ENCODE assay signal across 1 fruit fly cellular context in genomic region chr3R:21296038-21296727, dm6.
TF ChIP-seq lines count a peak whose summit lies in the region.

No protein-coding gene starts in this region.

TF ChIP-seq in whole organism, embryonic, 481 proteins besides CTCF, POLR2A, EP300 and RAD21 (continued from another document and continues in another):
- no peak for TF ChIP-seq sisA (GFP tag; IDR thresholded peaks at IDR 0.05; lab: Robert Waterston, UW)
- no peak for TF ChIP-seq CG17612 (GFP tag; IDR thresholded peaks at IDR 0.05; lab: Robert Waterston, UW)
- peak; percentile 57 for TF ChIP-seq CG9817 (tag; optimal IDR thresholded peaks at IDR 0.05; lab: Kevin White, UChicago)
- TF ChIP-seq CG32532 (GFP tag; IDR thresholded peaks at IDR 0.05; lab: Robert Waterston, UW), result no peak
- peak; percentile 88 for TF ChIP-seq CG12219 (GFP tag; optimal IDR thresholded peaks at IDR 0.05; lab: Kevin White, UChicago)
- peak; percentile 86 for TF ChIP-seq CG10431 (GFP tag; optimal IDR thresholded peaks at IDR 0.05; lab: Kevin White, UChicago)
- TF ChIP-seq tio (GFP tag; optimal IDR thresholded peaks at IDR 0.05; lab: Kevin White, UChicago), result peak; percentile 85
- peak; percentile 86 for TF ChIP-seq CG12155 (GFP tag; optimal IDR thresholded peaks at IDR 0.05; lab: Kevin White, UChicago)
- no peak for TF ChIP-seq unc-4 (GFP tag; IDR thresholded peaks at IDR 0.05; lab: Robert Waterston, UW; ENCODE audit: partially characterized antibody)
- peak; percentile 86 for TF ChIP-seq CG9727 (GFP tag; optimal IDR thresholded peaks at IDR 0.05; lab: Kevin White, UChicago)
- TF ChIP-seq CG15479 (GFP tag; optimal IDR thresholded peaks at IDR 0.05; lab: Kevin White, UChicago), result no peak
- TF ChIP-seq gfzf (GFP tag; optimal IDR thresholded peaks at IDR 0.05; lab: Kevin White, UChicago), result no peak
- TF ChIP-seq sqz (GFP tag; optimal IDR thresholded peaks at IDR 0.05; lab: Kevin White, UChicago), result peak; percentile 90
- TF ChIP-seq chif (GFP tag; optimal IDR thresholded peaks at IDR 0.05; lab: Kevin White, UChicago), result peak; percentile 63 to 80
- TF ChIP-seq gsb (GFP tag; IDR thresholded peaks at IDR 0.05; lab: Robert Waterston, UW), result no peak
- TF ChIP-seq zen (tag; optimal IDR thresholded peaks at IDR 0.05; lab: Kevin White, UChicago), result peak; percentile 65
- peak; percentile 83 for TF ChIP-seq CG9437 (GFP tag; optimal IDR thresholded peaks at IDR 0.05; lab: Kevin White, UChicago)
- TF ChIP-seq CG3281 (GFP tag; optimal IDR thresholded peaks at IDR 0.05; lab: Kevin White, UChicago), result peak; percentile 93
- peak in 1 of 3 experiments; percentile 89 for TF ChIP-seq lola (GFP tag; optimal IDR thresholded peaks at IDR 0.05; lab: Kevin White, UChicago)
- TF ChIP-seq CG9876 (GFP tag; optimal IDR thresholded peaks at IDR 0.05; lab: Kevin White, UChicago), result peak; percentile 66
- TF ChIP-seq CG4328 (GFP tag; optimal IDR thresholded peaks at IDR 0.05; lab: Kevin White, UChicago), result peak; percentile 60
- peak; percentile 38 for TF ChIP-seq CG8290 (GFP tag; optimal IDR thresholded peaks at IDR 0.05; lab: Kevin White, UChicago)
- peak; percentile 45 to 75 for TF ChIP-seq CG8290 (tag; optimal IDR thresholded peaks at IDR 0.05; lab: Kevin White, UChicago)
- TF ChIP-seq ap (GFP tag; IDR thresholded peaks at IDR 0.05; lab: Robert Waterston, UW), result no peak
- peak; percentile 93 for TF ChIP-seq CG2120 (GFP tag; optimal IDR thresholded peaks at IDR 0.05; lab: Kevin White, UChicago)
- TF ChIP-seq CG18599 (GFP tag; optimal IDR thresholded peaks at IDR 0.05; lab: Kevin White, UChicago), result peak; percentile 95
- peak; percentile 75 for TF ChIP-seq CG7987 (GFP tag; optimal IDR thresholded peaks at IDR 0.05; lab: Kevin White, UChicago)
- TF ChIP-seq Myb (GFP tag; optimal IDR thresholded peaks at IDR 0.05; lab: Kevin White, UChicago), result no peak
- peak; percentile 57 for TF ChIP-seq CG17359 (tag; optimal IDR thresholded peaks at IDR 0.05; lab: Kevin White, UChicago)
- TF ChIP-seq Ptx1 (GFP tag; IDR thresholded peaks at IDR 0.05; lab: Robert Waterston, UW), result no peak
- TF ChIP-seq run (tag; optimal IDR thresholded peaks at IDR 0.05; lab: Kevin White, UChicago), result peak; percentile 28
- TF ChIP-seq usp (GFP tag; optimal IDR thresholded peaks at IDR 0.05; lab: Kevin White, UChicago), result no peak
- TF ChIP-seq Kr (GFP tag; optimal IDR thresholded peaks at IDR 0.05; lab: Kevin White, UChicago), result no peak
- no peak for TF ChIP-seq Xrp1 (GFP tag; IDR thresholded peaks at IDR 0.05; lab: Robert Waterston, UW)
- TF ChIP-seq Hr51 (GFP tag; optimal IDR thresholded peaks at IDR 0.05; lab: Kevin White, UChicago), result peak; percentile 73 to 90
- peak; percentile 74 for TF ChIP-seq CG2202 (tag; optimal IDR thresholded peaks at IDR 0.05; lab: Kevin White, UChicago)
- no peak for TF ChIP-seq CG14965 (GFP tag; optimal IDR thresholded peaks at IDR 0.05; lab: Kevin White, UChicago; ENCODE audit: borderline replicate concordance)
- peak; percentile 87 for TF ChIP-seq Oli (tag; optimal IDR thresholded peaks at IDR 0.05; lab: Kevin White, UChicago)
- TF ChIP-seq Sox102F (GFP tag; optimal IDR thresholded peaks at IDR 0.05; lab: Kevin White, UChicago), result peak; percentile 79
- TF ChIP-seq Optix (GFP tag; IDR thresholded peaks at IDR 0.05; lab: Robert Waterston, UW), result no peak
- TF ChIP-seq CG12299 (tag; optimal IDR thresholded peaks at IDR 0.05; lab: Kevin White, UChicago), result peak; percentile 34
- TF ChIP-seq CG11085 (GFP tag; IDR thresholded peaks at IDR 0.05; lab: Robert Waterston, UW), result no peak
- TF ChIP-seq kah (GFP tag; optimal IDR thresholded peaks at IDR 0.05; lab: Kevin White, UChicago), result peak; percentile 77
- peak; percentile 60 for TF ChIP-seq jing (GFP tag; optimal IDR thresholded peaks at IDR 0.05; lab: Kevin White, UChicago)
- TF ChIP-seq CG3726 (GFP tag; IDR thresholded peaks at IDR 0.05; lab: Robert Waterston, UW), result no peak
- TF ChIP-seq gro (GFP tag; optimal IDR thresholded peaks at IDR 0.05; lab: Kevin White, UChicago), result peak; percentile 88
- TF ChIP-seq CG4730 (GFP tag; IDR thresholded peaks at IDR 0.05; lab: Robert Waterston, UW), result no peak
- TF ChIP-seq ham (GFP tag; IDR thresholded peaks at IDR 0.05; lab: Robert Waterston, UW), result no peak
- peak; percentile 87 for TF ChIP-seq twi (tag; optimal IDR thresholded peaks at IDR 0.05; lab: Kevin White, UChicago)
- TF ChIP-seq CG14860 (GFP tag; IDR thresholded peaks at IDR 0.05; lab: Robert Waterston, UW; ENCODE audit: partially characterized antibody), result no peak
- TF ChIP-seq CG6813 (GFP tag; optimal IDR thresholded peaks at IDR 0.05; lab: Kevin White, UChicago), result peak; percentile 87
- TF ChIP-seq Fer2 (tag; optimal IDR thresholded peaks at IDR 0.05; lab: Kevin White, UChicago), result peak; percentile 71
- no peak for TF ChIP-seq toy (GFP tag; IDR thresholded peaks at IDR 0.05; lab: Robert Waterston, UW)
- TF ChIP-seq CG15011 (GFP tag; optimal IDR thresholded peaks at IDR 0.05; lab: Kevin White, UChicago), result peak; percentile 87
- TF ChIP-seq Drgx (GFP tag; IDR thresholded peaks at IDR 0.05; lab: Robert Waterston, UW), result no peak
- no peak for TF ChIP-seq Sin3A (optimal IDR thresholded peaks at IDR 0.05; lab: Kevin White, UChicago)
- no peak for TF ChIP-seq br (optimal IDR thresholded peaks at IDR 0.05; lab: Kevin White, UChicago)
- peak; percentile 73 for TF ChIP-seq mirr (GFP tag; optimal IDR thresholded peaks at IDR 0.05; lab: Kevin White, UChicago)
- peak; percentile 73 for TF ChIP-seq tin (GFP tag; optimal IDR thresholded peaks at IDR 0.05; lab: Kevin White, UChicago)
- no peak for TF ChIP-seq fru (optimal IDR thresholded peaks at IDR 0.05; lab: Kevin White, UChicago)
- TF ChIP-seq Gug (GFP tag; IDR thresholded peaks at IDR 0.05; lab: Robert Waterston, UW), result peak; percentile 67
- no peak for TF ChIP-seq sens-2 (GFP tag; IDR thresholded peaks at IDR 0.05; lab: Robert Waterston, UW)
- peak; percentile 91 for TF ChIP-seq Med (GFP tag; lab: Kevin White, UChicago)
- TF ChIP-seq Pdp1 (GFP tag; optimal IDR thresholded peaks at IDR 0.05; lab: Kevin White, UChicago), result peak; percentile 33 to 68
- TF ChIP-seq Opbp (GFP tag; IDR thresholded peaks at IDR 0.05; lab: Robert Waterston, UW; ENCODE audit: partially characterized antibody), result no peak
- TF ChIP-seq Doc3 (GFP tag; IDR thresholded peaks at IDR 0.05; lab: Robert Waterston, UW; ENCODE audit: partially characterized antibody), result no peak
- TF ChIP-seq lbe (GFP tag; optimal IDR thresholded peaks at IDR 0.05; lab: Kevin White, UChicago), result peak; percentile 91
- TF ChIP-seq CG10959 (GFP tag; IDR thresholded peaks at IDR 0.05; lab: Robert Waterston, UW), result no peak
- TF ChIP-seq CG2116 (GFP tag; optimal IDR thresholded peaks at IDR 0.05; lab: Kevin White, UChicago), result peak; percentile 100
- TF ChIP-seq CG9215 (GFP tag; IDR thresholded peaks at IDR 0.05; lab: Robert Waterston, UW), result no peak
- TF ChIP-seq BEAF-32 (GFP tag; optimal IDR thresholded peaks at IDR 0.05; lab: Kevin White, UChicago), result peak; percentile 76
- TF ChIP-seq dmrt11E (tag; optimal IDR thresholded peaks at IDR 0.05; lab: Kevin White, UChicago), result peak; percentile 85
- TF ChIP-seq Atf3 (GFP tag; optimal IDR thresholded peaks at IDR 0.05; lab: Kevin White, UChicago), result peak; percentile 65
- no peak for TF ChIP-seq Nf-YA (GFP tag; IDR thresholded peaks at IDR 0.05; lab: Robert Waterston, UW)
- TF ChIP-seq nerfin-1 (tag; optimal IDR thresholded peaks at IDR 0.05; lab: Kevin White, UChicago), result peak; percentile 88
- TF ChIP-seq Fer3 (tag; optimal IDR thresholded peaks at IDR 0.05; lab: Kevin White, UChicago), result peak; percentile 86
- TF ChIP-seq wek (GFP tag; optimal IDR thresholded peaks at IDR 0.05; lab: Kevin White, UChicago), result peak; percentile 60
- TF ChIP-seq trem (tag; optimal IDR thresholded peaks at IDR 0.05; lab: Kevin White, UChicago), result peak; percentile 70
- peak; percentile 59; the same call in 1 of the 3 replicates for TF ChIP-seq CG11093 (GFP tag; IDR thresholded peaks at IDR 0.05; lab: Robert Waterston, UW)
- TF ChIP-seq NC2β (GFP tag; optimal IDR thresholded peaks at IDR 0.05; lab: Kevin White, UChicago), result peak; percentile 47
- TF ChIP-seq nau (GFP tag; optimal IDR thresholded peaks at IDR 0.05; lab: Kevin White, UChicago), result peak; percentile 77
- no peak for TF ChIP-seq gt (GFP tag; IDR thresholded peaks at IDR 0.05; lab: Robert Waterston, UW)
- peak; percentile 89 for TF ChIP-seq CG11504 (tag; optimal IDR thresholded peaks at IDR 0.05; lab: Kevin White, UChicago)
- TF ChIP-seq CG31365 (tag; optimal IDR thresholded peaks at IDR 0.05; lab: Kevin White, UChicago), result peak; percentile 58
- TF ChIP-seq dpn (GFP tag; optimal IDR thresholded peaks at IDR 0.05; lab: Kevin White, UChicago), result peak; percentile 65 to 88
- no peak for TF ChIP-seq CG32772 (GFP tag; IDR thresholded peaks at IDR 0.05; lab: Robert Waterston, UW)
- TF ChIP-seq Jarid2 (GFP tag; optimal IDR thresholded peaks at IDR 0.05; lab: Kevin White, UChicago), result peak; percentile 41
- TF ChIP-seq CG10979 (tag; optimal IDR thresholded peaks at IDR 0.05; lab: Kevin White, UChicago), result peak; percentile 85
- no peak for TF ChIP-seq H2.0 (GFP tag; IDR thresholded peaks at IDR 0.05; lab: Robert Waterston, UW)
- peak; percentile 32 for TF ChIP-seq MESR4 (GFP tag; optimal IDR thresholded peaks at IDR 0.05; lab: Kevin White, UChicago)
- TF ChIP-seq zfh2 (GFP tag; optimal IDR thresholded peaks at IDR 0.05; lab: Kevin White, UChicago), result peak; percentile 79
- peak; percentile 68 for TF ChIP-seq CG30431 (GFP tag; optimal IDR thresholded peaks at IDR 0.05; lab: Kevin White, UChicago)
- peak; percentile 89 for TF ChIP-seq Tbp (GFP tag; optimal IDR thresholded peaks at IDR 0.05; lab: Kevin White, UChicago)
- TF ChIP-seq CG8765 (GFP tag; IDR thresholded peaks at IDR 0.05; lab: Robert Waterston, UW), result no peak
- no peak for TF ChIP-seq vnd (GFP tag; IDR thresholded peaks at IDR 0.05; lab: Robert Waterston, UW; ENCODE audit: partially characterized antibody)
- TF ChIP-seq ato (GFP tag; IDR thresholded peaks at IDR 0.05; lab: Robert Waterston, UW; ENCODE audit: partially characterized antibody), result no peak
- TF ChIP-seq Mes4 (GFP tag; optimal IDR thresholded peaks at IDR 0.05; lab: Kevin White, UChicago), result no peak
- no peak for TF ChIP-seq prd (optimal IDR thresholded peaks at IDR 0.05; lab: Kevin White, UChicago)
- TF ChIP-seq prd (GFP tag; IDR thresholded peaks at IDR 0.05; lab: Robert Waterston, UW), result no peak
- TF ChIP-seq CG9609 (GFP tag; optimal IDR thresholded peaks at IDR 0.05; lab: Kevin White, UChicago), result peak; percentile 54
- no peak for TF ChIP-seq NFAT (GFP tag; IDR thresholded peaks at IDR 0.05; lab: Robert Waterston, UW)
- no peak for TF ChIP-seq Rx (GFP tag; IDR thresholded peaks at IDR 0.05; lab: Robert Waterston, UW)
- peak; percentile 42 for TF ChIP-seq NC2α (GFP tag; optimal IDR thresholded peaks at IDR 0.05; lab: Kevin White, UChicago)
- TF ChIP-seq vvl (GFP tag; IDR thresholded peaks at IDR 0.05; lab: Robert Waterston, UW), result no peak
- TF ChIP-seq btn (GFP tag; optimal IDR thresholded peaks at IDR 0.05; lab: Kevin White, UChicago), result peak; percentile 33
- TF ChIP-seq CG4282 (GFP tag; optimal IDR thresholded peaks at IDR 0.05; lab: Kevin White, UChicago), result no peak
- peak; percentile 41; the same call in 2 of the 3 replicates for TF ChIP-seq croc (GFP tag; conservative IDR thresholded peaks at IDR 0.05; lab: Robert Waterston, UW)
- TF ChIP-seq Camta (GFP tag; optimal IDR thresholded peaks at IDR 0.05; lab: Kevin White, UChicago), result peak; percentile 47
- peak; percentile 75 for TF ChIP-seq kni (GFP tag; optimal IDR thresholded peaks at IDR 0.05; lab: Kevin White, UChicago)
- peak in 1 of 2 experiments; percentile 98 for TF ChIP-seq eve (GFP tag; optimal IDR thresholded peaks at IDR 0.05; lab: Kevin White, UChicago)
- TF ChIP-seq CG11723 (GFP tag; optimal IDR thresholded peaks at IDR 0.05; lab: Kevin White, UChicago), result peak; percentile 80
- peak; percentile 83 for TF ChIP-seq Hmx (GFP tag; optimal IDR thresholded peaks at IDR 0.05; lab: Kevin White, UChicago)
- no peak for TF ChIP-seq ash1 (GFP tag; optimal IDR thresholded peaks at IDR 0.05; lab: Kevin White, UChicago)
- peak; percentile 57 for TF ChIP-seq CG16863 (GFP tag; optimal IDR thresholded peaks at IDR 0.05; lab: Kevin White, UChicago)
- TF ChIP-seq Awh (GFP tag; IDR thresholded peaks at IDR 0.05; lab: Robert Waterston, UW), result no peak
- no peak for TF ChIP-seq CG10565 (GFP tag; optimal IDR thresholded peaks at IDR 0.05; lab: Kevin White, UChicago)
- no peak for TF ChIP-seq stc (GFP tag; IDR thresholded peaks at IDR 0.05; lab: Robert Waterston, UW)
- TF ChIP-seq Side (GFP tag; optimal IDR thresholded peaks at IDR 0.05; lab: Kevin White, UChicago), result peak; percentile 48
- TF ChIP-seq CG30403 (GFP tag; optimal IDR thresholded peaks at IDR 0.05; lab: Kevin White, UChicago), result peak; percentile 69
- TF ChIP-seq CG11695 (GFP tag; IDR thresholded peaks at IDR 0.05; lab: Robert Waterston, UW), result no peak
- peak; percentile 72 for TF ChIP-seq org-1 (GFP tag; optimal IDR thresholded peaks at IDR 0.05; lab: Kevin White, UChicago)
- TF ChIP-seq phol (tag; optimal IDR thresholded peaks at IDR 0.05; lab: Kevin White, UChicago), result peak; percentile 83
- no peak for TF ChIP-seq CG2129 (GFP tag; IDR thresholded peaks at IDR 0.05; lab: Robert Waterston, UW; ENCODE audit: partially characterized antibody)
- peak; percentile 88 for TF ChIP-seq CG33557 (GFP tag; optimal IDR thresholded peaks at IDR 0.05; lab: Kevin White, UChicago)
- TF ChIP-seq Antp (GFP tag; optimal IDR thresholded peaks at IDR 0.05; lab: Kevin White, UChicago), result no peak
- TF ChIP-seq Ravus (GFP tag; IDR thresholded peaks at IDR 0.05; lab: Robert Waterston, UW), result no peak
- peak; percentile 36 to 64 for TF ChIP-seq Trl (optimal IDR thresholded peaks at IDR 0.05; lab: Kevin White, UChicago)
- TF ChIP-seq Trl (GFP tag; optimal IDR thresholded peaks at IDR 0.05; lab: Kevin White, UChicago), result peak; percentile 50
- no peak for TF ChIP-seq cas (GFP tag; IDR thresholded peaks at IDR 0.05; lab: Robert Waterston, UW)
- peak; percentile 85 for TF ChIP-seq CG13775 (GFP tag; optimal IDR thresholded peaks at IDR 0.05; lab: Kevin White, UChicago)
- TF ChIP-seq CG13624 (GFP tag; optimal IDR thresholded peaks at IDR 0.05; lab: Kevin White, UChicago), result peak; percentile 71
- TF ChIP-seq CG13123 (GFP tag; optimal IDR thresholded peaks at IDR 0.05; lab: Kevin White, UChicago), result peak; percentile 60
- peak; percentile 90 for TF ChIP-seq ind (GFP tag; optimal IDR thresholded peaks at IDR 0.05; lab: Kevin White, UChicago)
- TF ChIP-seq CG34422 (GFP tag; IDR thresholded peaks at IDR 0.05; lab: Robert Waterston, UW), result no peak
- no peak for TF ChIP-seq CG7372 (GFP tag; IDR thresholded peaks at IDR 0.05; lab: Robert Waterston, UW)
